Worm (Caenorhabditis elegans) whole organism, L4 larva: ENCODE results near the gene Y67D8C.7.

Experiments
- D1046.2 ChIP-seq: fragments of 200-800 bp; sonication (Bioruptor generic); IDR thresholded peaks from 2 replicates; pipeline ENCODE4 v1.3.6; 2022; ENCODE audit warnings: missing genetic modification characterization, missing compliant biosample characterization
- ZK337.2 ChIP-seq: fragments of 200-800 bp; sonication (Bioruptor generic); IDR thresholded peaks from 2 replicates; pipeline ENCODE4 v1.3.6; 2022; ENCODE audit warnings: missing genetic modification reagents, missing genetic modification characterization, missing compliant biosample characterization
- aha-1 ChIP-seq: fragments of 150-350 bp; peaks from one replicate; lab custom pipeline; 2014; ENCODE audit warnings: missing biosample characterization, missing genetic modification characterization
- ceh-20 ChIP-seq: fragments of 200-800 bp; sonication (Bioruptor generic); IDR thresholded peaks from 2 replicates; pipeline ENCODE4 v1.3.6; 2022; ENCODE audit warnings: missing genetic modification reagents, missing genetic modification characterization, missing compliant biosample characterization
- ceh-28 ChIP-seq: fragments of 150-350 bp; optimal IDR thresholded peaks from 2 replicates; lab custom pipeline; 2014; ENCODE audit warnings: missing biosample characterization, missing genetic modification reagents, missing genetic modification characterization
- ceh-32 ChIP-seq: sonication (generic microtip); optimal IDR thresholded peaks from 2 replicates; lab custom pipeline; 2016; ENCODE audit warnings: mild to moderate bottlenecking, missing genetic modification characterization, missing compliant biosample characterization; ENCODE audit not compliant: poor library complexity
- ces-1 ChIP-seq: fragments of 150-350 bp; sonication (generic microtip); optimal IDR thresholded peaks from 4 replicates; lab custom pipeline; 2014; ENCODE audit warnings: missing biosample characterization, missing genetic modification reagents, missing genetic modification characterization
- cey-2 ChIP-seq: sonication (generic microtip); optimal IDR thresholded peaks from 3 replicates; lab custom pipeline; 2017; ENCODE audit warnings: missing genetic modification characterization, mild to moderate bottlenecking, missing compliant biosample characterization, antibody characterized with exemption, borderline replicate concordance; ENCODE audit not compliant: insufficient read depth
- dve-1 ChIP-seq: sonication (generic microtip); optimal IDR thresholded peaks from 2 replicates; lab custom pipeline; 2017; ENCODE audit warnings: antibody characterized with exemption, mild to moderate bottlenecking, missing genetic modification characterization, missing compliant biosample characterization; ENCODE audit not compliant: insufficient read depth
- egl-43 ChIP-seq: fragments of 200-800 bp; sonication (Bioruptor generic); IDR thresholded peaks from 2 replicates; pipeline ENCODE4 v1.3.6; 2022; ENCODE audit warnings: missing genetic modification reagents, missing genetic modification characterization, missing compliant biosample characterization
- fkh-10 ChIP-seq: fragments of 150-350 bp; optimal IDR thresholded peaks from 2 replicates; lab custom pipeline; 2014; ENCODE audit warnings: missing biosample characterization, missing genetic modification reagents, missing genetic modification characterization
- hif-1 ChIP-seq, 2 experiments: sonication (generic microtip); optimal IDR thresholded peaks; 2 replicates each; lab custom pipeline; 2016 to 2017; ENCODE audit warnings: missing compliant biosample characterization in 2 of 2, missing genetic modification characterization in 2 of 2, missing genetic modification reagents in 2 of 2, missing genotype in 2 of 2, mild to moderate bottlenecking in 1 of 2
- hlh-11 ChIP-seq: fragments of 200-800 bp; sonication (Bioruptor generic); optimal IDR thresholded peaks from 2 replicates; lab custom pipeline; 2018; ENCODE audit warnings: mild to moderate bottlenecking, missing genetic modification characterization, missing compliant biosample characterization
- lim-7 ChIP-seq: fragments of 200-800 bp; sonication (Bioruptor generic); IDR thresholded peaks from 2 replicates; pipeline ENCODE4 v1.3.6; 2022; ENCODE audit warnings: missing genetic modification characterization, missing compliant biosample characterization
- lin-1 ChIP-seq: fragments of 200-800 bp; sonication (Bioruptor generic); IDR thresholded peaks from 2 replicates; pipeline ENCODE4 v1.3.6; 2022; ENCODE audit warnings: missing genetic modification reagents, missing genetic modification characterization, missing compliant biosample characterization
- lin-13 ChIP-seq: fragments of 150-350 bp; optimal IDR thresholded peaks from 2 replicates; lab custom pipeline; 2014; ENCODE audit warnings: missing biosample characterization, missing genetic modification reagents, missing genetic modification characterization
- lin-15B ChIP-seq: fragments of 150-350 bp; sonication (generic microtip); optimal IDR thresholded peaks from 3 replicates; lab custom pipeline; 2014; ENCODE audit warnings: missing biosample characterization, missing genetic modification characterization
- lir-3 ChIP-seq: sonication (generic microtip); optimal IDR thresholded peaks from 2 replicates; lab custom pipeline; 2016; ENCODE audit warnings: mild to moderate bottlenecking, missing genetic modification characterization, missing compliant biosample characterization
- madf-5 ChIP-seq, 2 experiments: fragments of 200-800 bp; sonication (Bioruptor generic); IDR thresholded peaks; 2 replicates each; pipeline ENCODE4 v1.3.6; 2022; ENCODE audit warnings: missing compliant biosample characterization in 2 of 2, missing genetic modification characterization in 2 of 2
- mdl-1 ChIP-seq, 2 experiments: fragments of 150-350 bp in 1 of 2; sonication (generic microtip) in 1 of 2; optimal IDR thresholded peaks; 2 replicates each; lab custom pipeline; 2014 to 2017; ENCODE audit warnings: missing biosample characterization in 2 of 2, missing genetic modification characterization in 2 of 2
- mep-1 ChIP-seq: fragments of 150-350 bp; sonication (generic microtip); optimal IDR thresholded peaks from 3 replicates; lab custom pipeline; 2014; ENCODE audit warnings: missing biosample characterization, missing genetic modification characterization
- nhr-10 ChIP-seq: fragments of 150-350 bp; optimal IDR thresholded peaks from 2 replicates; lab custom pipeline; 2014; ENCODE audit warnings: missing biosample characterization, missing genetic modification characterization
- nhr-25 ChIP-seq: sonication (generic microtip); optimal IDR thresholded peaks from 2 replicates; lab custom pipeline; 2017; ENCODE audit warnings: missing genetic modification characterization, mild to moderate bottlenecking, missing compliant biosample characterization, antibody characterized with exemption, moderate library complexity, borderline replicate concordance; ENCODE audit not compliant: insufficient read depth
- nhr-41 ChIP-seq: fragments of 200-800 bp; sonication (Bioruptor generic); IDR thresholded peaks from 2 replicates; pipeline ENCODE4 v1.3.6; 2022; ENCODE audit warnings: missing genetic modification reagents, missing genetic modification characterization, missing compliant biosample characterization
- nhr-77 ChIP-seq: fragments of 150-350 bp; optimal IDR thresholded peaks from 2 replicates; lab custom pipeline; 2014; ENCODE audit warnings: missing biosample characterization, missing genetic modification characterization
- rbr-2 ChIP-seq: sonication (generic microtip); optimal IDR thresholded peaks from 2 replicates; lab custom pipeline; 2016; ENCODE audit warnings: missing genotype, missing genetic modification characterization, missing compliant biosample characterization
- saeg-2 ChIP-seq: fragments of 200-800 bp; sonication (Bioruptor generic); IDR thresholded peaks from 2 replicates; pipeline ENCODE4 v1.3.6; 2022; ENCODE audit warnings: missing genetic modification reagents, missing genetic modification characterization, missing compliant biosample characterization
- set-16 ChIP-seq: fragments of 200-800 bp; sonication (Bioruptor generic); IDR thresholded peaks from 2 replicates; pipeline ENCODE4 v1.3.6; 2022; ENCODE audit warnings: missing genetic modification reagents, missing genetic modification characterization, missing compliant biosample characterization
- skn-1 ChIP-seq: fragments of 150-350 bp; optimal IDR thresholded peaks from 2 replicates; lab custom pipeline; 2014; ENCODE audit warnings: missing biosample characterization, missing genetic modification characterization
- spr-3 ChIP-seq: fragments of 200-800 bp; sonication (Bioruptor generic); optimal IDR thresholded peaks from 2 replicates; lab custom pipeline; 2018; ENCODE audit warnings: mild to moderate bottlenecking, missing genetic modification characterization, missing compliant biosample characterization
- unc-62 ChIP-seq, 3 experiments: fragments of 150-350 bp in 1 of 3; sonication (generic microtip); optimal IDR thresholded peaks in 2 of 3; peaks in 1 of 3; 1 replicate in 1 of 3; 2 replicates in 2 of 3; lab custom pipeline; 2014 to 2017; ENCODE audit warnings: missing biosample characterization in 3 of 3, missing genetic modification characterization in 3 of 3, missing genetic modification reagents in 3 of 3, missing genotype in 1 of 3
- zip-11 ChIP-seq: fragments of 200-800 bp; sonication (Bioruptor generic); IDR thresholded peaks from 2 replicates; pipeline ENCODE4 v1.3.6; 2022; ENCODE audit warnings: missing genetic modification characterization, missing compliant biosample characterization
- zip-2 ChIP-seq: fragments of 150-350 bp; optimal IDR thresholded peaks from 2 replicates; lab custom pipeline; 2014; ENCODE audit warnings: missing biosample characterization, missing genetic modification characterization
- ztf-11 ChIP-seq: fragments of 150-350 bp; optimal IDR thresholded peaks from 2 replicates; lab custom pipeline; 2014; ENCODE audit warnings: missing biosample characterization, missing genetic modification characterization

Y67D8C.7 gene

ce11 chrIV:3091112-3091511, 24.4 kb upstream of the Y67D8C.7 start:
- TF ChIP-seq lin-1: no peak
- no peak for TF ChIP-seq ceh-28
- no peak for TF ChIP-seq ceh-32 (tag; lab: Kevin White, UChicago)
- no peak for TF ChIP-seq ztf-11 (tag; lab: Kevin White, UChicago)
- TF ChIP-seq nhr-77 (tag; lab: Kevin White, UChicago): no peak
- no peak for TF ChIP-seq rbr-2
- TF ChIP-seq spr-3 (GFP tag; lab: Kevin White, UChicago): no peak
- TF ChIP-seq skn-1: no peak
- TF ChIP-seq aha-1 (tag; lab: Kevin White, UChicago): no peak
- no peak for TF ChIP-seq lim-7
- TF ChIP-seq saeg-2: no peak
- no peak for TF ChIP-seq dve-1
- no peak for TF ChIP-seq ceh-20 (GFP tag; lab: Robert Waterston, UW)
- TF ChIP-seq zip-2: no peak
- no peak for TF ChIP-seq cey-2 (tag; lab: Kevin White, UChicago)
- TF ChIP-seq lin-15B (tag; lab: Kevin White, UChicago): no peak

- peak; percentile 70 for TF ChIP-seq aha-1 (tag; lab: Kevin White, UChicago)
- no peak for TF ChIP-seq ZK337.2 (GFP tag; lab: Robert Waterston, UW)
- peak in 1 of 2 experiments; percentile 91 for TF ChIP-seq unc-62 (GFP tag; optimal IDR thresholded peaks at IDR 0.05 in 1 of 2; lab: Kevin White, UChicago)
- no peak for TF ChIP-seq unc-62 (tag; optimal IDR thresholded peaks at IDR 0.05; lab: Kevin White, UChicago)
Observed at ce11 chrIV:3089611-3090010, 22.9 kb upstream of the Y67D8C.7 start.

DNA sequence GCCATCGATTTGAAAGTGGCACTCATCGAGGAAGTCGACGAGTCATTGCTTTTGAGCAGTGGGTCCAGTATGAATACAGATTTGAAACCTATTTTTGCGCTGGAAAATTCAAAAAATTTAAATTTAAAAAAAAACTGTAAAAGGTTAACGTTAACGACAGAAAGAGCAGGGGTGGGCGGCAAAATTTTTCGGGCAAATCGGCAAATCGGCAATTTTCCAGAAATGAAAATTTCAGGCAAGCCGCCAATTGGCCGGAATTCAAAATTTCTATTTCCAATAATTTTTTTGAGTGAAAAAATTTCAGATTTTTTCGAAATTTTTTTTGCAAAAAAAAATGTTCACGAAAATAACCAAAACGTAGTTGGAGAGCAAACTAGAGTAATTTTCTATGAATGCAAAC, 20.1 kb upstream of the Y67D8C.7 start, which contains the start of gene Y67D8C.9:
Gene Y67D8C.9, minus strand, starts transcription at position 101 of the 400 bp plus-strand sequence.
- TF ChIP-seq skn-1 (no peak), hlh-11 (tag; lab: Kevin White, UChicago) (no peak), ceh-32 (tag; lab: Kevin White, UChicago) (no peak), lir-3 (tag; lab: Kevin White, UChicago) (no peak), nhr-25 (tag; lab: Kevin White, UChicago) (no peak), nhr-41 (GFP tag; lab: Robert Waterston, UW) (no peak)

ce11 chrIV:3076802-3077201, 10.1 kb upstream of the Y67D8C.7 start:
- TF ChIP-seq unc-62 (GFP tag; optimal IDR thresholded peaks at IDR 0.05 in 1 of 2; lab: Kevin White, UChicago) (peak in 1 of 2 experiments; percentile 90), unc-62 (tag; optimal IDR thresholded peaks at IDR 0.05; lab: Kevin White, UChicago) (no peak), mdl-1 (tag; optimal IDR thresholded peaks at IDR 0.05; lab: Kevin White, UChicago) (no peak), set-16 (GFP tag; lab: Robert Waterston, UW) (no peak), fkh-10 (GFP tag; lab: Kevin White, UChicago) (no peak), hif-1 (tag; optimal IDR thresholded peaks at IDR 0.05; lab: Kevin White, UChicago) (no peak), madf-5 (GFP tag; IDR thresholded peaks at IDR 0.05; lab: Robert Waterston, UW) (no peak), zip-11 (GFP tag; lab: Robert Waterston, UW) (no peak), lin-13 (GFP tag; lab: Kevin White, UChicago) (no peak), D1046.2 (GFP tag; lab: Robert Waterston, UW) (0 out of 2 replicates have a peak, but pooled peaks have one; percentile 43), aha-1 (tag; lab: Kevin White, UChicago) (peak; percentile 80), lin-1 (no peak)

ce11 chrIV:3076207-3076606, 9.5 kb upstream of the Y67D8C.7 start, which contains the start of gene Y67D8C.22:
TSS of gene Y67D8C.22 (minus strand) at chrIV:3076307.
- TF ChIP-seq zip-2: no peak
- TF ChIP-seq ztf-11 (tag; lab: Kevin White, UChicago): no peak
- TF ChIP-seq ces-1: no peak
- TF ChIP-seq nhr-25 (tag; lab: Kevin White, UChicago): no peak
- no peak for TF ChIP-seq egl-43 (GFP tag; lab: Robert Waterston, UW)
- peak; percentile 72 for TF ChIP-seq aha-1 (tag; lab: Kevin White, UChicago)
- no peak for TF ChIP-seq nhr-10 (tag; lab: Kevin White, UChicago)
- no peak for TF ChIP-seq mep-1
